Worm (Caenorhabditis elegans): Measurements from ENCODE around the gene Y67D8A.2.

The Y67D8A.2 gene

ce11 chrIV:3246873-3247272 is 24.6 kb downstream of the Y67D8A.2 start:
- no peak for TF ChIP-seq mes-4 (tag; optimal IDR thresholded peaks at IDR 0.05)
- no peak for TF ChIP-seq ccch-3 (GFP tag; optimal IDR thresholded peaks at IDR 0.05)
- no peak for TF ChIP-seq nfya-2 (GFP tag; IDR thresholded peaks at IDR 0.05)
- no peak for TF ChIP-seq lir-1 (GFP tag; conservative IDR thresholded peaks at IDR 0.05)
- no peak for TF ChIP-seq ztf-22 (GFP tag; optimal IDR thresholded peaks at IDR 0.05)
- no peak for TF ChIP-seq Y67H2A.10 (GFP tag; conservative IDR thresholded peaks at IDR 0.05)
- no peak for TF ChIP-seq attf-5 (GFP tag; optimal IDR thresholded peaks at IDR 0.05)
- TF ChIP-seq F55B11.4 (tag; optimal IDR thresholded peaks at IDR 0.05; ENCODE audit: borderline replicate concordance, insufficient read depth) = no peak
- TF ChIP-seq bed-1 (GFP tag; IDR thresholded peaks at IDR 0.05) = no peak
- no peak for TF ChIP-seq ama-1 (optimal IDR thresholded peaks at IDR 0.05)
- no peak for TF ChIP-seq ama-1 (GFP tag; optimal IDR thresholded peaks at IDR 0.05)
- TF ChIP-seq egl-18 (GFP tag; IDR thresholded peaks at IDR 0.05) = no peak
- TF ChIP-seq ztf-25 (GFP tag; IDR thresholded peaks at IDR 0.05) = no peak
- TF ChIP-seq F37B4.10 (GFP tag; IDR thresholded peaks at IDR 0.05) = no peak
- TF ChIP-seq gei-17 (GFP tag; optimal IDR thresholded peaks at IDR 0.05) = no peak
- no peak for TF ChIP-seq ztf-18 (tag; optimal IDR thresholded peaks at IDR 0.05)

- TF ChIP-seq D2030.7 (GFP tag; IDR thresholded peaks at IDR 0.05) = no peak
- no peak for TF ChIP-seq let-607 (tag; optimal IDR thresholded peaks at IDR 0.05)
- TF ChIP-seq snpc-1.3 (tag; optimal IDR thresholded peaks at IDR 0.05; ENCODE audit: insufficient read depth) = no peak
- TF ChIP-seq sdz-38 (tag; optimal IDR thresholded peaks at IDR 0.05) = no peak
- no peak for TF ChIP-seq pbrm-1 (GFP tag; IDR thresholded peaks at IDR 0.05)
- no peak for TF ChIP-seq ccch-3 (GFP tag; optimal IDR thresholded peaks at IDR 0.05)
- no peak for TF ChIP-seq tbx-9 (tag; optimal IDR thresholded peaks at IDR 0.05; ENCODE audit: borderline replicate concordance)
- no peak for TF ChIP-seq aptf-2 (GFP tag; conservative IDR thresholded peaks at IDR 0.05)
- no peak for TF ChIP-seq F39B2.1 (GFP tag; IDR thresholded peaks at IDR 0.05)
- TF ChIP-seq ztf-18 (tag; optimal IDR thresholded peaks at IDR 0.05) = no peak
- no peak for TF ChIP-seq lin-40 (tag; optimal IDR thresholded peaks at IDR 0.05)
- TF ChIP-seq rec-8 (tag; optimal IDR thresholded peaks at IDR 0.05) = no peak
- TF ChIP-seq unc-62 (GFP tag; optimal IDR thresholded peaks at IDR 0.05) = no peak
- TF ChIP-seq F37B4.10 (GFP tag; IDR thresholded peaks at IDR 0.05) = no peak
- TF ChIP-seq madf-10 (tag; optimal IDR thresholded peaks at IDR 0.05) = no peak
These were observed 27.8 kb downstream of the Y67D8A.2 start for ce11 chrIV:3250020-3250419.

ce11 chrIV:3251551-3251950 is 29.3 kb downstream of the Y67D8A.2 start:
- TF ChIP-seq atf-7 (tag; optimal IDR thresholded peaks at IDR 0.05) = no peak
- 0 out of 2 replicates have a peak, but pooled peaks have one; percentile 19 for TF ChIP-seq zfh-2 (GFP tag; conservative IDR thresholded peaks at IDR 0.05)

- TF ChIP-seq madf-8 (GFP tag; conservative IDR thresholded peaks at IDR 0.05) (no peak), sdz-38 (tag; optimal IDR thresholded peaks at IDR 0.05) (no peak), mcd-1 (GFP tag; IDR thresholded peaks at IDR 0.05) (no peak), repo-1 (tag; optimal IDR thresholded peaks at IDR 0.05) (no peak)
These were observed 29.8 kb downstream of the Y67D8A.2 start for ce11 chrIV:3252047-3252446.

- TF ChIP-seq somi-1 (GFP tag; optimal IDR thresholded peaks at IDR 0.05) = no peak
- no peak for TF ChIP-seq Y79H2A.3 (GFP tag; conservative IDR thresholded peaks at IDR 0.05)
- TF ChIP-seq unc-62 (GFP tag; optimal IDR thresholded peaks at IDR 0.05) = no peak
- TF ChIP-seq T07F8.4 (tag; optimal IDR thresholded peaks at IDR 0.05) = no peak
- no peak for TF ChIP-seq pbrm-1 (GFP tag; IDR thresholded peaks at IDR 0.05)
- TF ChIP-seq unc-130 (GFP tag; optimal IDR thresholded peaks at IDR 0.05) = no peak
- no peak for TF ChIP-seq lsy-27 (tag; optimal IDR thresholded peaks at IDR 0.05; ENCODE audit: borderline replicate concordance, insufficient read depth)
- no peak for TF ChIP-seq ceh-100 (GFP tag; IDR thresholded peaks at IDR 0.05)
- TF ChIP-seq hmg-1.2 (GFP tag; IDR thresholded peaks at IDR 0.05) = no peak
- no peak for TF ChIP-seq ama-1 (optimal IDR thresholded peaks at IDR 0.05)
- no peak for TF ChIP-seq ama-1 (GFP tag; optimal IDR thresholded peaks at IDR 0.05)
- TF ChIP-seq F10E7.11 (tag; optimal IDR thresholded peaks at IDR 0.05) = no peak
- TF ChIP-seq die-1 (tag; optimal IDR thresholded peaks at IDR 0.05) = no peak
- TF ChIP-seq F33H1.4 (GFP tag; IDR thresholded peaks at IDR 0.05) = no peak
These were observed 32.2 kb downstream of the Y67D8A.2 start, which contains the start of gene dmd-9 for ce11 chrIV:3254443-3254842. Gene dmd-9, minus strand, starts transcription at chrIV:3254543.

Measured in whole organism, young adult.